Worm (Caenorhabditis elegans) whole organism, mixed stage, embryonic: ENCODE measurements around the gene dao-2.
A peak's percentile ranks its signal among the peaks of the same experiment; 100 is the strongest.

Source experiments
- M03D4.4 ChIP-seq: sonication (generic microtip); optimal IDR thresholded peaks from 2 replicates; lab custom pipeline; 2017; ENCODE audit warnings: mild to moderate bottlenecking, missing genetic modification characterization, missing compliant biosample characterization
- bed-3 ChIP-seq: fragments of 200-800 bp; sonication (Bioruptor generic); optimal IDR thresholded peaks from 3 replicates; lab custom pipeline; 2018; ENCODE audit warnings: mild to moderate bottlenecking, missing genetic modification characterization, moderate library complexity, missing compliant biosample characterization
- blmp-1 ChIP-seq: fragments of 150-350 bp; optimal IDR thresholded peaks from 2 replicates; lab custom pipeline; 2014; ENCODE audit warnings: missing biosample characterization, missing genetic modification characterization
- ceh-39 ChIP-seq: fragments of 150-350 bp; optimal IDR thresholded peaks from 2 replicates; lab custom pipeline; 2014; ENCODE audit warnings: missing biosample characterization, missing genetic modification characterization
- ceh-43 ChIP-seq: fragments of 200-800 bp; sonication (Bioruptor generic); optimal IDR thresholded peaks from 2 replicates; lab custom pipeline; 2018; ENCODE audit warnings: mild to moderate bottlenecking, missing genetic modification characterization, moderate library complexity, missing compliant biosample characterization
- ceh-83 ChIP-seq: fragments of 200-800 bp; sonication (Bioruptor generic); optimal IDR thresholded peaks from 2 replicates; lab custom pipeline; 2018; ENCODE audit warnings: mild to moderate bottlenecking, missing genetic modification characterization, missing compliant biosample characterization
- ces-1 ChIP-seq: fragments of 150-350 bp; optimal IDR thresholded peaks from 2 replicates; lab custom pipeline; 2014; ENCODE audit warnings: missing biosample characterization, missing genetic modification reagents, missing genetic modification characterization
- cnd-1 ChIP-seq: fragments of 200-800 bp; sonication (Bioruptor generic); optimal IDR thresholded peaks from 2 replicates; lab custom pipeline; 2018; ENCODE audit warnings: mild to moderate bottlenecking, missing genetic modification characterization, missing compliant biosample characterization
- drap-1 ChIP-seq: fragments of 200-800 bp; sonication (Bioruptor generic); optimal IDR thresholded peaks from 3 replicates; lab custom pipeline; 2018; ENCODE audit warnings: mild to moderate bottlenecking, missing genetic modification characterization, missing compliant biosample characterization
- elt-1 ChIP-seq: sonication (generic microtip); optimal IDR thresholded peaks from 2 replicates; lab custom pipeline; 2017; ENCODE audit warnings: missing genetic modification characterization, mild to moderate bottlenecking, missing compliant biosample characterization, antibody characterized with exemption, moderate library complexity, borderline replicate concordance; ENCODE audit not compliant: insufficient read depth
- elt-3 ChIP-seq: fragments of 150-350 bp; optimal IDR thresholded peaks from 2 replicates; lab custom pipeline; 2014; ENCODE audit warnings: missing biosample characterization, missing genetic modification characterization
- flh-1 ChIP-seq: fragments of 200-800 bp; sonication (Bioruptor generic); optimal IDR thresholded peaks from 2 replicates; lab custom pipeline; 2018; ENCODE audit warnings: mild to moderate bottlenecking, missing genetic modification characterization, moderate library complexity, missing compliant biosample characterization
- ham-2 ChIP-seq: fragments of 200-800 bp; sonication (Bioruptor generic); optimal IDR thresholded peaks from 2 replicates; lab custom pipeline; 2018; ENCODE audit warnings: mild to moderate bottlenecking, missing genetic modification characterization, missing compliant biosample characterization
- hlh-1 ChIP-seq: fragments of 150-350 bp; optimal IDR thresholded peaks from 2 replicates; lab custom pipeline; 2014; ENCODE audit warnings: missing biosample characterization, missing genetic modification reagents, missing genetic modification characterization
- lin-13 ChIP-seq: fragments of 150-350 bp; optimal IDR thresholded peaks from 2 replicates; lab custom pipeline; 2014; ENCODE audit warnings: missing biosample characterization, missing genetic modification characterization
- lin-32 ChIP-seq: fragments of 200-800 bp; sonication (Bioruptor generic); optimal IDR thresholded peaks from 2 replicates; lab custom pipeline; 2018; ENCODE audit warnings: mild to moderate bottlenecking, missing genetic modification characterization, missing compliant biosample characterization
- lsy-2 ChIP-seq: fragments of 150-350 bp; optimal IDR thresholded peaks from 2 replicates; lab custom pipeline; 2014; ENCODE audit warnings: missing biosample characterization, missing genetic modification characterization
- mab-5 ChIP-seq: fragments of 150-350 bp; optimal IDR thresholded peaks from 2 replicates; lab custom pipeline; 2014; ENCODE audit warnings: missing biosample characterization, missing genetic modification characterization
- mep-1 ChIP-seq: fragments of 150-350 bp; optimal IDR thresholded peaks from 2 replicates; lab custom pipeline; 2017; ENCODE audit warnings: missing biosample characterization, missing genetic modification reagents, missing genetic modification characterization, inconsistent platforms
- nhr-12 ChIP-seq: fragments of 150-350 bp; optimal IDR thresholded peaks from 2 replicates; lab custom pipeline; 2014; ENCODE audit warnings: missing biosample characterization, missing genetic modification characterization
- nhr-2 ChIP-seq: fragments of 150-350 bp; optimal IDR thresholded peaks from 2 replicates; lab custom pipeline; 2014; ENCODE audit warnings: missing biosample characterization, missing genetic modification characterization
- nhr-237 ChIP-seq: fragments of 150-350 bp; optimal IDR thresholded peaks from 2 replicates; lab custom pipeline; 2014; ENCODE audit warnings: missing biosample characterization, missing genetic modification characterization
- nhr-28 ChIP-seq: fragments of 150-350 bp; optimal IDR thresholded peaks from 2 replicates; lab custom pipeline; 2014; ENCODE audit warnings: missing biosample characterization, missing genetic modification characterization
- nhr-76 ChIP-seq: sonication (generic microtip); optimal IDR thresholded peaks from 2 replicates; lab custom pipeline; 2017; ENCODE audit warnings: missing biosample characterization, missing genetic modification characterization
- pha-4 ChIP-seq: fragments of 150-350 bp; optimal IDR thresholded peaks from 2 replicates; lab custom pipeline; 2018; ENCODE audit warnings: missing biosample characterization, missing genetic modification reagents, missing genetic modification characterization
- sem-2 ChIP-seq: fragments of 200-800 bp; sonication (Bioruptor generic); optimal IDR thresholded peaks from 2 replicates; lab custom pipeline; 2018; ENCODE audit warnings: mild to moderate bottlenecking, missing genetic modification characterization, missing compliant biosample characterization
- snpc-4 ChIP-seq: fragments of 150-350 bp; optimal IDR thresholded peaks from 2 replicates; lab custom pipeline; 2014; ENCODE audit warnings: missing biosample characterization, missing genetic modification characterization
- sptf-1 ChIP-seq: sonication (generic microtip); optimal IDR thresholded peaks from 2 replicates; lab custom pipeline; 2017; ENCODE audit warnings: mild to moderate bottlenecking, missing genetic modification characterization, moderate library complexity, missing compliant biosample characterization
- tbx-8 ChIP-seq: fragments of 200-800 bp; sonication (Bioruptor generic); optimal IDR thresholded peaks from 2 replicates; lab custom pipeline; 2018; ENCODE audit warnings: mild to moderate bottlenecking, missing genetic modification characterization, moderate library complexity, missing compliant biosample characterization
- unc-120 ChIP-seq: sonication (generic microtip); optimal IDR thresholded peaks from 2 replicates; lab custom pipeline; 2017; ENCODE audit warnings: missing genetic modification characterization, missing compliant biosample characterization; ENCODE audit not compliant: poor library complexity, severe bottlenecking
- unc-39 ChIP-seq: fragments of 150-350 bp; optimal IDR thresholded peaks from 2 replicates; lab custom pipeline; 2014; ENCODE audit warnings: missing biosample characterization, missing genetic modification characterization
- unc-62 ChIP-seq: fragments of 150-350 bp; optimal IDR thresholded peaks from 2 replicates; lab custom pipeline; 2014; ENCODE audit warnings: missing biosample characterization, missing genetic modification reagents, missing genetic modification characterization
- zip-8 ChIP-seq: fragments of 150-350 bp; optimal IDR thresholded peaks from 2 replicates; lab custom pipeline; 2014; ENCODE audit warnings: missing biosample characterization, missing genetic modification characterization

Gene dao-2

DNA sequence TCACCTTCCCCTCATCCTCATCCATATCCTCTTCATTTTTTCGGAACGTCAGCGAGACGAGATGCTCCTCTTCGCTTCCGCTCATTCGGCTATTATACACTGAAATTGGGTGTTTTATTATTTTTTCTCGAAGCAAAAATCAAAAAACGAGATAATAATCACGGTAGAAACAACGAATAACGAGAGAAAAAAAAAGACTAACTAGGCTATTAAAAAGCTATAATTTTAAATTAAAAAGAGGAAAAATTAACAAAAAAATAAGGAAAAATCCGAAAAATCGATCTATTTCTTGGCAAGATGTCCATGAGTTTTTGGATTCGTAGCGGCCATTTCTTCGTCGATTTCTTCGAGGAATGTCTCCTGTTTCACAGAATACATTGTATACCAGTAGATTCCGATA, 38.5 kb downstream of the dao-2 start, which contains the start of gene ipla-1:
ipla-1 (minus strand) TSS at position 101 of the 400 bp plus-strand sequence.
- TF ChIP-seq unc-39 (tag; lab: Kevin White, UChicago) (no peak), M03D4.4 (tag; lab: Kevin White, UChicago) (no peak), nhr-2 (no peak), drap-1 (GFP tag; lab: Kevin White, UChicago) (no peak), nhr-76 (tag; lab: Kevin White, UChicago) (no peak), lin-13 (no peak), pha-4 (no peak), flh-1 (no peak)

ce11 chrII:4602533-4602932, 39.8 kb downstream of the dao-2 start, which contains the start of gene coa-3:
Gene coa-3 (minus strand): TSS chrII:4602633.
- no peak for TF ChIP-seq zip-8 (tag; lab: Kevin White, UChicago)
- no peak for TF ChIP-seq M03D4.4 (tag; lab: Kevin White, UChicago)
- no peak for TF ChIP-seq hlh-1
- TF ChIP-seq ces-1 (GFP tag; lab: Kevin White, UChicago) = no peak
- no peak for TF ChIP-seq snpc-4
- TF ChIP-seq unc-120 (tag; lab: Kevin White, UChicago) = no peak
- TF ChIP-seq lin-32 = no peak
- TF ChIP-seq lsy-2 (tag; lab: Kevin White, UChicago) = no peak
- no peak for TF ChIP-seq nhr-237 (tag; lab: Kevin White, UChicago)

DNA sequence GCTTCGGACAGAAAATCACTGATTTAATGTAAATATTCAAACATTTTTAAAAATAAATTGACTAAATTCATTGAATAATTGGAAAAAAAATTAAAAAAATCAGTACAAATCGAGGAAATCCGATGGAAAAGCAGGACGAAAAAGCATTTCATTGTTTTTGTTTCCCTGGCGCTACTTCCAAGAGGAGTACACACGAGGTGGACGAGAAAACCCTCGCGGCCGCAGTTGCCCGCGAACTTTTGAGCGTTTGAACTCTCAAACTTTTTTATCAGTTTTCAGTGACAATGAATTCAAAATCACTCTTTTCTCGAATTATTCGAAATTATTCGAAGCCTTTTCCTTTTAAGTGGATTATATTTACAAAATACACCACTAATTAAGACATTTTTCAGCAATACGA, 40.3 kb downstream of the dao-2 start, which contains the start of gene F35D11.4:
F35D11.4 (plus strand) TSS at position 393 of the 400 bp plus-strand sequence.
- no peak for TF ChIP-seq sem-2 (GFP tag; lab: Kevin White, UChicago)
- TF ChIP-seq blmp-1 (tag; lab: Kevin White, UChicago) = no peak
- TF ChIP-seq tbx-8 (GFP tag; lab: Kevin White, UChicago) = no peak
- no peak for TF ChIP-seq unc-62 (GFP tag; lab: Kevin White, UChicago)
- no peak for TF ChIP-seq M03D4.4 (tag; lab: Kevin White, UChicago)
- TF ChIP-seq zip-8 (tag; lab: Kevin White, UChicago) = no peak
- no peak for TF ChIP-seq ceh-39
- no peak for TF ChIP-seq pha-4
- no peak for TF ChIP-seq unc-120 (tag; lab: Kevin White, UChicago)
- TF ChIP-seq nhr-2 = no peak
- TF ChIP-seq unc-39 (tag; lab: Kevin White, UChicago) = no peak
- TF ChIP-seq lin-13 = peak; percentile 34
- no peak for TF ChIP-seq flh-1
- no peak for TF ChIP-seq cnd-1 (tag; lab: Kevin White, UChicago)
- no peak for TF ChIP-seq ceh-83 (GFP tag; lab: Kevin White, UChicago)
- TF ChIP-seq mep-1 = peak; percentile 17
- TF ChIP-seq nhr-12 (tag; lab: Kevin White, UChicago) = no peak
- no peak for TF ChIP-seq elt-1 (tag; lab: Kevin White, UChicago)
- TF ChIP-seq drap-1 (GFP tag; lab: Kevin White, UChicago) = no peak
- no peak for TF ChIP-seq nhr-28 (tag; lab: Kevin White, UChicago)
- TF ChIP-seq nhr-237 (tag; lab: Kevin White, UChicago) = no peak
- TF ChIP-seq sptf-1 (tag; lab: Kevin White, UChicago) = peak; percentile 43
- peak; percentile 20 for TF ChIP-seq lsy-2 (tag; lab: Kevin White, UChicago)
- TF ChIP-seq ceh-43 (GFP tag; lab: Kevin White, UChicago) = no peak
- no peak for TF ChIP-seq lin-32
- TF ChIP-seq ham-2 (GFP tag; lab: Kevin White, UChicago) = no peak
- TF ChIP-seq mab-5 (tag; lab: Kevin White, UChicago) = no peak
- TF ChIP-seq, all 35 proteins: peak for 4

DNA sequence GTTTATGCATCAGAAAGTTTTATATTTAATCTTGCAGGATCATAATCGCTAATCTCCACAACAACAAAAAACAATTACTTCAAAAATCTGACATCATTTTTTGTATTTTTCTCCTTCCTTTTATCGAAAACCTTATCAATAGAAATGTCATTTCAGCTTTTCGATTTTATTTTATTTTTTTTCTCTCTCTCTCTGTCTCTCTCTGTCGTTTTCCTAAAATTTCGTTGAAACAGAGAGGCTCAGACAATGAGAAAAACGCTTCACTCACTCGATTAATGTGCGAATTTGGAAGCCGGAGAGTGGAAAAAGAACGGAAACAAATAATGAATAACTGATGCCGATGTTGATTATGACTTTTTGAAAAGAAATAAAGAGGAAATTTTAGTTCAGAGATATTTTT, 41.4 kb downstream of the dao-2 start:
- TF ChIP-seq nhr-237 (tag; lab: Kevin White, UChicago) (no peak), flh-1 (no peak), unc-62 (GFP tag; lab: Kevin White, UChicago) (no peak), sptf-1 (tag; lab: Kevin White, UChicago) (no peak), ceh-43 (GFP tag; lab: Kevin White, UChicago) (no peak), bed-3 (no peak), unc-39 (tag; lab: Kevin White, UChicago) (no peak), elt-3 (tag; lab: Kevin White, UChicago) (no peak), drap-1 (GFP tag; lab: Kevin White, UChicago) (no peak), cnd-1 (tag; lab: Kevin White, UChicago) (no peak), blmp-1 (tag; lab: Kevin White, UChicago) (no peak), nhr-76 (tag; lab: Kevin White, UChicago) (no peak), nhr-2 (no peak), elt-1 (tag; lab: Kevin White, UChicago) (no peak), snpc-4 (no peak)
